Worm (Caenorhabditis elegans) whole organism, L1 larva: ENCODE data around the gene srlf-10.

Source experiments
- C16A3.4 ChIP-seq: fragments of 150-350 bp; optimal IDR thresholded peaks from 2 replicates; lab custom pipeline; 2014; ENCODE audit warnings: missing biosample characterization, missing genetic modification characterization
- Y116A8C.19 ChIP-seq: sonication (generic microtip); optimal IDR thresholded peaks from 2 replicates; lab custom pipeline; 2016; ENCODE audit warnings: missing compliant biosample characterization, missing genetic modification characterization, borderline replicate concordance
- alr-1 ChIP-seq: fragments of 200-800 bp; sonication (Bioruptor generic); optimal IDR thresholded peaks from 2 replicates; lab custom pipeline; 2018; ENCODE audit warnings: borderline replicate concordance, mild to moderate bottlenecking, missing genetic modification characterization, missing compliant biosample characterization
- blmp-1 ChIP-seq: fragments of 150-350 bp; optimal IDR thresholded peaks from 2 replicates; lab custom pipeline; 2014; ENCODE audit warnings: missing biosample characterization, missing genetic modification characterization
- ceh-8 ChIP-seq: fragments of 200-800 bp; sonication (Bioruptor generic); optimal IDR thresholded peaks from 2 replicates; lab custom pipeline; 2018; ENCODE audit warnings: mild to moderate bottlenecking, missing genetic modification characterization, moderate library complexity, missing compliant biosample characterization
- ceh-82 ChIP-seq, 3 experiments: fragments of 150-350 bp in 1 of 3; sonication (generic microtip) in 2 of 3; optimal IDR thresholded peaks; 2 replicates each; lab custom pipeline; 2014 to 2017; ENCODE audit warnings: missing biosample characterization in 3 of 3, missing genetic modification characterization in 3 of 3
- ces-1 ChIP-seq: fragments of 150-350 bp; optimal IDR thresholded peaks from 2 replicates; lab custom pipeline; 2014; ENCODE audit warnings: missing biosample characterization, missing genetic modification reagents, missing genetic modification characterization
- dsc-1 ChIP-seq: sonication (generic microtip); optimal IDR thresholded peaks from 2 replicates; lab custom pipeline; 2016; ENCODE audit warnings: mild to moderate bottlenecking, missing genetic modification characterization, missing compliant biosample characterization
- egl-13 ChIP-seq: sonication (generic microtip); optimal IDR thresholded peaks from 2 replicates; lab custom pipeline; 2016; ENCODE audit warnings: missing genotype, missing genetic modification reagents, missing genetic modification characterization, missing compliant biosample characterization
- egl-27 ChIP-seq, 2 experiments: fragments of 150-350 bp in 1 of 2; sonication (generic microtip); optimal IDR thresholded peaks; 3 replicates each; lab custom pipeline; 2017 to 2018; ENCODE audit warnings: missing biosample characterization in 2 of 2, missing genetic modification characterization in 2 of 2, missing genetic modification reagents in 2 of 2
- elt-2 ChIP-seq: sonication (generic microtip); optimal IDR thresholded peaks from 2 replicates; lab custom pipeline; 2016; ENCODE audit warnings: missing genetic modification characterization, mild to moderate bottlenecking, inconsistent platforms, missing compliant biosample characterization, missing genetic modification reagents
- ets-5 ChIP-seq: fragments of 200-800 bp; sonication (Bioruptor generic); IDR thresholded peaks from 2 replicates; pipeline ENCODE4 v1.3.6; 2022; ENCODE audit warnings: missing genetic modification characterization, missing compliant biosample characterization
- fkh-4 ChIP-seq: sonication (generic microtip); optimal IDR thresholded peaks from 2 replicates; lab custom pipeline; 2016; ENCODE audit warnings: missing compliant biosample characterization, missing genetic modification characterization, borderline replicate concordance
- fos-1 ChIP-seq: fragments of 150-350 bp; optimal IDR thresholded peaks from 2 replicates; lab custom pipeline; 2014; ENCODE audit warnings: missing biosample characterization, missing genetic modification characterization
- grh-1 ChIP-seq: fragments of 200-800 bp; sonication (Bioruptor generic); IDR thresholded peaks from 2 replicates; pipeline ENCODE4 v1.3.6; 2022; ENCODE audit warnings: missing genetic modification reagents, missing genetic modification characterization, missing compliant biosample characterization
- hlh-17 ChIP-seq: fragments of 200-800 bp; sonication (Bioruptor generic); optimal IDR thresholded peaks from 2 replicates; lab custom pipeline; 2018; ENCODE audit warnings: missing genetic modification characterization, mild to moderate bottlenecking, missing compliant biosample characterization, moderate library complexity, borderline replicate concordance
- hpl-2 ChIP-seq: fragments of 150-350 bp; optimal IDR thresholded peaks from 2 replicates; lab custom pipeline; 2014; ENCODE audit warnings: missing biosample characterization, missing genetic modification reagents, missing genetic modification characterization
- irx-1 ChIP-seq: sonication (generic microtip); optimal IDR thresholded peaks from 2 replicates; lab custom pipeline; 2016; ENCODE audit warnings: missing genetic modification characterization, missing compliant biosample characterization
- isw-1 ChIP-seq: fragments of 200-800 bp; sonication (Bioruptor generic); IDR thresholded peaks from 2 replicates; pipeline ENCODE4 v1.3.6; 2022; ENCODE audit warnings: missing genetic modification characterization, missing compliant biosample characterization
- jun-1 ChIP-seq: fragments of 150-350 bp; optimal IDR thresholded peaks from 2 replicates; lab custom pipeline; 2014; ENCODE audit warnings: missing biosample characterization, missing genetic modification reagents, missing genetic modification characterization
- lin-13 ChIP-seq: fragments of 150-350 bp; optimal IDR thresholded peaks from 2 replicates; lab custom pipeline; 2014; ENCODE audit warnings: missing biosample characterization, missing genetic modification reagents, missing genetic modification characterization
- lin-35 ChIP-seq, 2 experiments: fragments of 150-350 bp; optimal IDR thresholded peaks; 2 replicates each; lab custom pipeline; 2014; ENCODE audit warnings: missing biosample characterization in 2 of 2, missing genetic modification characterization in 2 of 2, missing genetic modification reagents in 2 of 2
- lin-39 ChIP-seq: fragments of 150-350 bp; optimal IDR thresholded peaks from 2 replicates; lab custom pipeline; 2014; ENCODE audit warnings: missing biosample characterization, missing genetic modification reagents, missing genetic modification characterization
- mab-9 ChIP-seq: fragments of 200-800 bp; sonication (Bioruptor generic); IDR thresholded peaks from 2 replicates; pipeline ENCODE4 v1.3.6; 2022; ENCODE audit warnings: missing genetic modification reagents, missing genetic modification characterization, missing compliant biosample characterization
- mdl-1 ChIP-seq, 2 experiments: fragments of 150-350 bp; optimal IDR thresholded peaks; 2 replicates each; lab custom pipeline; 2014 to 2017; ENCODE audit warnings: missing biosample characterization in 2 of 2, missing genetic modification characterization in 2 of 2, inconsistent platforms in 1 of 2
- mef-2 ChIP-seq: fragments of 150-350 bp; optimal IDR thresholded peaks from 2 replicates; lab custom pipeline; 2014; ENCODE audit warnings: missing biosample characterization, missing genetic modification characterization
- nhr-12 ChIP-seq: sonication (generic microtip); optimal IDR thresholded peaks from 2 replicates; lab custom pipeline; 2017; ENCODE audit warnings: missing biosample characterization, missing genetic modification characterization
- nhr-20 ChIP-seq: sonication (generic microtip); optimal IDR thresholded peaks from 2 replicates; lab custom pipeline; 2016; ENCODE audit warnings: mild to moderate bottlenecking, missing genetic modification characterization, missing compliant biosample characterization
- nhr-237 ChIP-seq: fragments of 150-350 bp; optimal IDR thresholded peaks from 2 replicates; lab custom pipeline; 2014; ENCODE audit warnings: missing biosample characterization, missing genetic modification characterization
- nhr-28 ChIP-seq: fragments of 150-350 bp; optimal IDR thresholded peaks from 2 replicates; lab custom pipeline; 2014; ENCODE audit warnings: missing biosample characterization, missing genetic modification characterization
- nhr-76 ChIP-seq: sonication (generic microtip); optimal IDR thresholded peaks from 2 replicates; lab custom pipeline; 2017; ENCODE audit warnings: missing biosample characterization, missing genetic modification characterization
- nhr-77 ChIP-seq: fragments of 150-350 bp; optimal IDR thresholded peaks from 2 replicates; lab custom pipeline; 2014; ENCODE audit warnings: missing biosample characterization, missing genetic modification characterization
- nhr-84 ChIP-seq: sonication (generic microtip); optimal IDR thresholded peaks from 2 replicates; lab custom pipeline; 2017; ENCODE audit warnings: missing biosample characterization, missing genetic modification characterization
- nhr-90 ChIP-seq: sonication (generic microtip); optimal IDR thresholded peaks from 2 replicates; lab custom pipeline; 2016; ENCODE audit warnings: mild to moderate bottlenecking, missing genetic modification characterization, missing compliant biosample characterization; ENCODE audit not compliant: poor library complexity
- pag-3 ChIP-seq: sonication (generic microtip); optimal IDR thresholded peaks from 2 replicates; lab custom pipeline; 2017; ENCODE audit warnings: missing genetic modification characterization, mild to moderate bottlenecking, missing compliant biosample characterization, antibody characterized with exemption, borderline replicate concordance; ENCODE audit not compliant: insufficient read depth
- pqm-1 ChIP-seq: sonication (generic microtip); optimal IDR thresholded peaks from 3 replicates; lab custom pipeline; 2017; ENCODE audit warnings: missing biosample characterization, missing genetic modification characterization
- snpc-4 ChIP-seq: fragments of 150-350 bp; optimal IDR thresholded peaks from 2 replicates; lab custom pipeline; 2014; ENCODE audit warnings: missing biosample characterization, missing genetic modification characterization
- sup-37 ChIP-seq: fragments of 200-800 bp; sonication (Bioruptor generic); optimal IDR thresholded peaks from 2 replicates; lab custom pipeline; 2018; ENCODE audit warnings: mild to moderate bottlenecking, missing genetic modification characterization, missing compliant biosample characterization
- swsn-7 ChIP-seq: sonication (generic microtip); optimal IDR thresholded peaks from 2 replicates; lab custom pipeline; 2016; ENCODE audit warnings: missing genetic modification characterization, missing compliant biosample characterization
- tbx-2 ChIP-seq: sonication (generic microtip); optimal IDR thresholded peaks from 2 replicates; lab custom pipeline; 2016; ENCODE audit warnings: missing genetic modification characterization, missing compliant biosample characterization
- tlp-1 ChIP-seq: fragments of 150-350 bp; optimal IDR thresholded peaks from 2 replicates; lab custom pipeline; 2014; ENCODE audit warnings: missing biosample characterization, missing genetic modification characterization
- unc-130 ChIP-seq: fragments of 150-350 bp; optimal IDR thresholded peaks from 2 replicates; lab custom pipeline; 2017; ENCODE audit warnings: missing biosample characterization, missing genetic modification characterization, inconsistent platforms
- unc-30 ChIP-seq: sonication (generic microtip); optimal IDR thresholded peaks from 2 replicates; lab custom pipeline; 2017; ENCODE audit warnings: missing biosample characterization, missing genetic modification characterization
- unc-62 ChIP-seq: fragments of 150-350 bp; optimal IDR thresholded peaks from 2 replicates; lab custom pipeline; 2014; ENCODE audit warnings: missing biosample characterization, missing genetic modification reagents, missing genetic modification characterization
- vab-15 ChIP-seq: sonication (generic microtip); optimal IDR thresholded peaks from 2 replicates; lab custom pipeline; 2017; ENCODE audit warnings: missing genotype, mild to moderate bottlenecking, missing genetic modification characterization, missing compliant biosample characterization
- zag-1 ChIP-seq: fragments of 150-350 bp; optimal IDR thresholded peaks from 2 replicates; lab custom pipeline; 2014; ENCODE audit warnings: missing biosample characterization, missing genetic modification characterization
- zip-4 ChIP-seq: fragments of 200-800 bp; sonication (Bioruptor generic); optimal IDR thresholded peaks from 2 replicates; lab custom pipeline; 2018; ENCODE audit warnings: mild to moderate bottlenecking, missing genetic modification characterization, moderate library complexity, missing compliant biosample characterization
- ztf-11 ChIP-seq, 2 experiments: sonication (generic microtip); optimal IDR thresholded peaks; 2 replicates each; lab custom pipeline; 2016 to 2017; ENCODE audit warnings: missing genetic modification characterization in 2 of 2, missing biosample characterization in 1 of 2, missing compliant biosample characterization in 1 of 2

The srlf-10 gene

ce11 chrIII:13435570-13435969 is 33.6 kb downstream of the srlf-10 start, which contains the start of gene F45G2.8:
Gene F45G2.8, minus strand, starts transcription at chrIII:13435670.
- no peak for TF ChIP-seq tlp-1 (tag; lab: Kevin White, UChicago)
- no peak for TF ChIP-seq isw-1
- TF ChIP-seq nhr-237, result no peak
- TF ChIP-seq lin-39, result no peak
- TF ChIP-seq Y116A8C.19 (tag; lab: Kevin White, UChicago), result no peak
- TF ChIP-seq unc-62, result no peak
- no peak for TF ChIP-seq mef-2 (tag; lab: Kevin White, UChicago)
- no peak for TF ChIP-seq mab-9 (GFP tag; lab: Robert Waterston, UW)
- TF ChIP-seq C16A3.4 (tag; lab: Kevin White, UChicago), result no peak
- TF ChIP-seq lin-13, result no peak
- TF ChIP-seq, all 84 proteins: peak for 0

- no peak for TF ChIP-seq Y116A8C.19 (tag; lab: Kevin White, UChicago)
Observed at ce11 chrIII:13436843-13437242, 34.8 kb downstream of the srlf-10 start, which contains the start of gene F45G2.9. Gene F45G2.9, minus strand, starts transcription at chrIII:13436943.

- TF ChIP-seq egl-13 (tag; lab: Kevin White, UChicago), result peak; percentile 15
- TF ChIP-seq unc-30 (tag; lab: Kevin White, UChicago), result no peak
- no peak for TF ChIP-seq nhr-237
- TF ChIP-seq nhr-76 (tag; lab: Kevin White, UChicago), result no peak
- TF ChIP-seq mef-2 (tag; lab: Kevin White, UChicago), result no peak
- TF ChIP-seq ceh-8, result no peak
- no peak for TF ChIP-seq elt-2 (tag; lab: Kevin White, UChicago)
- TF ChIP-seq egl-27 (tag; optimal IDR thresholded peaks at IDR 0.05; lab: Kevin White, UChicago), result no peak
- no peak for TF ChIP-seq ets-5
- TF ChIP-seq unc-130, result no peak
- peak; percentile 52 for TF ChIP-seq dsc-1 (tag; lab: Kevin White, UChicago)
- no peak for TF ChIP-seq jun-1 (tag; lab: Kevin White, UChicago)
- TF ChIP-seq tbx-2, result peak; percentile 59
- TF ChIP-seq irx-1 (tag; lab: Kevin White, UChicago), result peak; percentile 55
- no peak for TF ChIP-seq tlp-1 (tag; lab: Kevin White, UChicago)
- no peak for TF ChIP-seq swsn-7 (tag; lab: Kevin White, UChicago)
- TF ChIP-seq ces-1, result no peak
- no peak for TF ChIP-seq fos-1 (tag; lab: Kevin White, UChicago)
- TF ChIP-seq nhr-90 (tag; lab: Kevin White, UChicago), result peak; percentile 62
- TF ChIP-seq hpl-2 (GFP tag; lab: Kevin White, UChicago), result no peak
- TF ChIP-seq zag-1 (tag; lab: Kevin White, UChicago), result no peak
- no peak for TF ChIP-seq blmp-1 (tag; lab: Kevin White, UChicago)
- TF ChIP-seq mdl-1 (tag; optimal IDR thresholded peaks at IDR 0.05; lab: Kevin White, UChicago), result no peak
- TF ChIP-seq ceh-82 (tag; optimal IDR thresholded peaks at IDR 0.05; lab: Kevin White, UChicago), result peak in 1 of 3 experiments; percentile 35
- TF ChIP-seq nhr-84 (tag; lab: Kevin White, UChicago), result no peak
- TF ChIP-seq vab-15 (tag; lab: Kevin White, UChicago), result no peak
- no peak for TF ChIP-seq snpc-4 (tag; lab: Kevin White, UChicago)
- no peak for TF ChIP-seq mab-9 (GFP tag; lab: Robert Waterston, UW)
- TF ChIP-seq sup-37 (GFP tag; lab: Kevin White, UChicago), result no peak
- TF ChIP-seq pag-3, result no peak
- peak; percentile 87 to 93 for TF ChIP-seq lin-35 (GFP tag; optimal IDR thresholded peaks at IDR 0.05; lab: Kevin White, UChicago)
- TF ChIP-seq nhr-28 (tag; lab: Kevin White, UChicago), result no peak
- no peak for TF ChIP-seq alr-1 (tag; lab: Kevin White, UChicago)
- TF ChIP-seq nhr-12 (tag; lab: Kevin White, UChicago), result no peak
- no peak for TF ChIP-seq grh-1
- TF ChIP-seq zip-4 (GFP tag; lab: Kevin White, UChicago), result no peak
- TF ChIP-seq nhr-20, result no peak
- TF ChIP-seq hlh-17, result no peak
- peak in 1 of 2 experiments; percentile 47 for TF ChIP-seq ztf-11 (tag; optimal IDR thresholded peaks at IDR 0.05; lab: Kevin White, UChicago)
- TF ChIP-seq isw-1, result 0 out of 2 replicates have a peak, but pooled peaks have one; percentile 22
- TF ChIP-seq nhr-77 (tag; lab: Kevin White, UChicago), result no peak
- TF ChIP-seq pqm-1 (tag; lab: Kevin White, UChicago), result no peak
- TF ChIP-seq fkh-4 (tag; lab: Kevin White, UChicago), result peak; percentile 5
Observed at ce11 chrIII:13439415-13439814, 37.4 kb downstream of the srlf-10 start, which contains the start of gene ciao-2B. Gene ciao-2B, minus strand, starts transcription at chrIII:13439544.
